Worm (Caenorhabditis elegans): ENCODE measurements around the gene pssy-2.
"Not testable (repeated sequence)": the region's sequence is repeated elsewhere in the genome, so short reads cannot be mapped to it uniquely, and the experiment has no call there.

The pssy-2 gene

DNA sequence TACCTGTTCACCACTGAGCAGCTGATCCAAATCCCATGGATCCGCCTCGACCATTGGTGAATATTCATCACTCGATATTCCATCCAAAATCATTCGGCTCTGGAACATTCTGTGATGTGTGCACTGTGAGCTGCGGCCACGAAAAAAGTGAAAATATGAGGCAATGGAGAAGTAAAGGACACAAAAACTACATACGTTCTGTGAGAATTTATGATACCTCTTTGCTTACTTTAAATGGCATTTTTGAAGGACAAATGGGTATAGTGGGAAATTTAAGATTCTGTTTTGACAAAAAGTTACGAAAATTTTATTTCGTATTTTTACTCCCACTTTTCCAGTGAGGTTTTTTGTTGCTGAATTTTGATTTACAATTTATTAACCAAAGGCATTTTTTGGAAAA is 20.8 kb downstream of the pssy-2 start, which contains the start of gene twk-40:
TSS of gene twk-40 (minus strand) at position 101 of the 400 bp plus-strand sequence.
- TF ChIP-seq spr-3 (GFP tag; optimal IDR thresholded peaks at IDR 0.05) = no peak
- no peak for TF ChIP-seq lim-7 (GFP tag; IDR thresholded peaks at IDR 0.05)
- TF ChIP-seq madf-5 (GFP tag; IDR thresholded peaks at IDR 0.05) = no peak
- no peak for TF ChIP-seq ZK337.2 (GFP tag; IDR thresholded peaks at IDR 0.05)
- TF ChIP-seq mes-2 (tag; optimal IDR thresholded peaks at IDR 0.05; ENCODE audit: poor library complexity, severe bottlenecking) = no peak
- TF ChIP-seq php-3 (GFP tag; IDR thresholded peaks at IDR 0.05) = no peak
- TF ChIP-seq fos-1 (tag; optimal IDR thresholded peaks at IDR 0.05) = no peak
- TF ChIP-seq nhr-42 (GFP tag; IDR thresholded peaks at IDR 0.05) = no peak
- no peak for TF ChIP-seq dpl-1 (GFP tag; optimal IDR thresholded peaks at IDR 0.05)
- no peak for TF ChIP-seq mdt-29 (GFP tag; IDR thresholded peaks at IDR 0.05)
- TF ChIP-seq lin-15B (tag; optimal IDR thresholded peaks at IDR 0.05) = no peak
- no peak for TF ChIP-seq nhr-102 (tag; optimal IDR thresholded peaks at IDR 0.05)

ce11 chrIII:13495571-13495970 is 24.0 kb downstream of the pssy-2 start, which contains the start of gene T28A8.2:
TSS of gene T28A8.2 (minus strand) at chrIII:13495671.
- TF ChIP-seq nhr-10 (tag; optimal IDR thresholded peaks at IDR 0.05) (no peak), nhr-25 (tag; optimal IDR thresholded peaks at IDR 0.05; ENCODE audit: borderline replicate concordance, insufficient read depth) (no peak), skn-1 (tag; optimal IDR thresholded peaks at IDR 0.05) (no peak), ceh-62 (tag; optimal IDR thresholded peaks at IDR 0.05) (no peak), zip-11 (GFP tag; IDR thresholded peaks at IDR 0.05) (no peak)

DNA sequence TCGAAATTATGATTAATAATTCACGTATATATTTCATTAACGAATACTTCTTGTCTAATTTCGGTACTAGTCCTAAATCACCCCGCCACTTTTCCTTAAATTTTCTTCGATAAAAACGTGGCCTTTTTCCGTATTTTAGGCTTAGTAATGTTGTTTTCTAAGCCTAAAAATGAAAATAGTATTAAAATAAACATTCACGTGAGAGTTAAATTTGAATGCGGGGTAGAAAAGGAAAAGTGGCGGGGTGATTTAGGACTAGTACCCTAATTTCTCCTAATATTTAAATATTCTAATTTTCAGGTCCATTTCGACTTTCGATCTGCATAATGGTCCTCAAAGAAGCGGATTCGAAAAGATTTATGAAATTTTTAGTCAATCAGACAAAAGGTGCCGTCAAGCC is 27.3 kb downstream of the pssy-2 start, which contains the start of gene T28A8.6:
TSS of gene T28A8.6 (plus strand) at position 301 of the 400 bp plus-strand sequence.
- not testable (repeated sequence) for TF ChIP-seq snpc-4 (tag; optimal IDR thresholded peaks at IDR 0.05); snpc-1.2 (GFP tag; IDR thresholded peaks at IDR 0.05); hif-1 (tag; optimal IDR thresholded peaks at IDR 0.05)

- TF ChIP-seq unc-62 (GFP tag; optimal IDR thresholded peaks at IDR 0.05 in 1 of 2) (peak in 1 of 2 experiments; percentile 60), unc-62 (tag; optimal IDR thresholded peaks at IDR 0.05) (no peak), nhr-11 (tag; optimal IDR thresholded peaks at IDR 0.05) (no peak), daf-8 (GFP tag; IDR thresholded peaks at IDR 0.05) (no peak), nhr-111 (GFP tag; optimal IDR thresholded peaks at IDR 0.05) (no peak), aha-1 (tag) (peak; percentile 88)
Observed at ce11 chrIII:13501599-13501998, 30.0 kb downstream of the pssy-2 start, which contains the start of gene T28A8.5. TSS of gene T28A8.5 (plus strand) at chrIII:13501630.

DNA sequence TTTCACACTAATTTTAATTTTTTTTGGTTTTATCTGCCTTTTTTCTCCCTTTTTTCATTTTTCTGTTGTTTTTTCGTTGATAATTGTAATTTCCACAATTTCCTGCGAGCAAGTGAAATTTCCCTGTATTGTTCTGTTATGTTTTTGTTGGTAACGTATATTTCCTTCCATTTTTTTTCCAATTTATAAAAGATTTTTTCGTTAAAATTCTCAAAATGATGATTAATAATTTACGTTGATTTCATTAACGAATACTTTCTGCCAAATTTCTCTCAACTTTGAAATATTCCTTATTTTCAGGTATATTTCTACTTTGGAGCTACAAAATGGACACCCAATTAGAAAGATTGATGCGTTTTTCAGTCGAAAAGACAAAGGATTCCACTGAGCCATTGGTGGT is 30.9 kb downstream of the pssy-2 start, which contains the start of gene T28A8.8:
TSS of gene T28A8.8 (plus strand) at position 301 of the 400 bp plus-strand sequence.
- TF ChIP-seq nhr-41 (GFP tag; IDR thresholded peaks at IDR 0.05) (no peak), spr-1 (tag; optimal IDR thresholded peaks at IDR 0.05) (no peak), ceh-28 (tag; optimal IDR thresholded peaks at IDR 0.05) (no peak), nhr-6 (tag; optimal IDR thresholded peaks at IDR 0.05) (no peak), nhr-28 (tag; optimal IDR thresholded peaks at IDR 0.05) (no peak), T20F7.1 (GFP tag; optimal IDR thresholded peaks at IDR 0.05) (no peak), php-3 (GFP tag; IDR thresholded peaks at IDR 0.05) (no peak), nhr-48 (tag; optimal IDR thresholded peaks at IDR 0.05) (no peak), daf-19 (GFP tag; conservative IDR thresholded peaks at IDR 0.05) (no peak), ztf-11 (tag; optimal IDR thresholded peaks at IDR 0.05) (no peak), zfp-3 (GFP tag; conservative IDR thresholded peaks at IDR 0.05) (no peak), zip-2 (tag; optimal IDR thresholded peaks at IDR 0.05) (no peak)
